Worm (Caenorhabditis elegans): ENCODE data around the gene kin-33.

The kin-33 gene

ce11 chrV:185694-186217 is 48.7 kb downstream of the kin-33 start, which contains the start of gene arid-1 (continued):
- TF ChIP-seq nhr-47 (tag; optimal IDR thresholded peaks at IDR 0.05) = peak; percentile 49
- no peak for TF ChIP-seq nhr-77 (tag; optimal IDR thresholded peaks at IDR 0.05)
- no peak for TF ChIP-seq fkh-8 (tag; optimal IDR thresholded peaks at IDR 0.05)
- TF ChIP-seq lin-39 (tag; optimal IDR thresholded peaks at IDR 0.05) = no peak
- no peak for TF ChIP-seq elt-2 (tag; optimal IDR thresholded peaks at IDR 0.05)
- no peak for TF ChIP-seq unc-98 (GFP tag; IDR thresholded peaks at IDR 0.05)
- TF ChIP-seq nhr-71 (tag; optimal IDR thresholded peaks at IDR 0.05) = peak; percentile 64
- TF ChIP-seq jun-1 (tag; optimal IDR thresholded peaks at IDR 0.05) = no peak
- no peak for TF ChIP-seq mef-2 (tag; optimal IDR thresholded peaks at IDR 0.05)

- no peak for TF ChIP-seq mdl-1 (tag; optimal IDR thresholded peaks at IDR 0.05)
- TF ChIP-seq elt-2 (tag; optimal IDR thresholded peaks at IDR 0.05) = no peak
- no peak for TF ChIP-seq nhr-12 (tag; optimal IDR thresholded peaks at IDR 0.05)
Observed at ce11 chrV:185124-185523, 49.3 kb downstream of the kin-33 start.
